Worm (Caenorhabditis elegans) whole organism, L1 larva: ENCODE data around the gene jun-1.

Experiments
- aha-1 ChIP-seq: fragments of 150-350 bp; optimal IDR thresholded peaks from 2 replicates; lab custom pipeline; 2014; ENCODE audit warnings: missing biosample characterization, missing genetic modification characterization
- ceh-8 ChIP-seq: fragments of 200-800 bp; sonication (Bioruptor generic); optimal IDR thresholded peaks from 2 replicates; lab custom pipeline; 2018; ENCODE audit warnings: mild to moderate bottlenecking, missing genetic modification characterization, moderate library complexity, missing compliant biosample characterization
- dpl-1 ChIP-seq, 3 experiments: fragments of 150-350 bp in 2 of 3; sonication (generic microtip) in 1 of 3; optimal IDR thresholded peaks; 2 replicates each; lab custom pipeline; 2014 to 2017; ENCODE audit warnings: missing biosample characterization in 3 of 3, missing genetic modification characterization in 3 of 3, missing genetic modification reagents in 3 of 3
- lsy-2 ChIP-seq, 2 experiments: fragments of 150-350 bp; optimal IDR thresholded peaks; 2 replicates each; lab custom pipeline; 2014; ENCODE audit warnings: missing biosample characterization in 2 of 2, missing genetic modification characterization in 2 of 2
- nhr-90 ChIP-seq: sonication (generic microtip); optimal IDR thresholded peaks from 2 replicates; lab custom pipeline; 2016; ENCODE audit warnings: mild to moderate bottlenecking, missing genetic modification characterization, missing compliant biosample characterization; ENCODE audit not compliant: poor library complexity
- unc-130 ChIP-seq: fragments of 150-350 bp; optimal IDR thresholded peaks from 2 replicates; lab custom pipeline; 2017; ENCODE audit warnings: missing biosample characterization, missing genetic modification characterization, inconsistent platforms
- ztf-4 ChIP-seq: fragments of 150-350 bp; optimal IDR thresholded peaks from 2 replicates; lab custom pipeline; 2014; ENCODE audit warnings: missing biosample characterization, missing genetic modification characterization

DNA sequence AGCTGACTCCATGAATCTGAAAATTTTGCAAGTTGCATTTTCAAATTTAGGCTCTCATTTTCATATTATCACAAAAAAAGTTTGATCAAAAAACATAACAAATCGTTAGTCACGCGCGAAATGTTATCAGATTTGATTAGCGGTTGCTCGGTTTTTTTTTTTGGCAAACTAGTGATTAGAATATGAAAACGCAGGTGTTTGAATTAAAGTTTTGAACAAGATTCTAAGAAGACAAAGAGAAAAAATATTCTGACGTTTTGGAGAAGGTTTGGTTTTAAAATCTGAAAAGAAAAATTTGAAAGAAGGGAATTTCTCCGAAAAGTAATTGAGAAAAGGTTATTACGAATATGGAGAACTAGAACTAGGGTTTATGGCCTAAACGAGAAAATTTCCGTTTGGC, 31.4 kb downstream of the jun-1 start:
- TF ChIP-seq dpl-1 (GFP tag; optimal IDR thresholded peaks at IDR 0.05; lab: Kevin White, UChicago) (no peak), nhr-90 (no peak), ztf-4 (tag; lab: Kevin White, UChicago) (no peak), ceh-8 (GFP tag; lab: Kevin White, UChicago) (no peak), lsy-2 (tag; optimal IDR thresholded peaks at IDR 0.05; lab: Kevin White, UChicago) (no peak), unc-130 (tag; lab: Kevin White, UChicago) (no peak), aha-1 (no peak)
